Worm (Caenorhabditis elegans) whole organism, mixed stage, embryonic: Measurements from ENCODE around the gene sri-47.
A peak's percentile ranks its signal among the peaks of the same experiment; 100 is the strongest.
"Not testable (repeated sequence)": the region's sequence is repeated elsewhere in the genome, so short reads cannot be mapped to it uniquely, and the experiment has no call there.

Source experiments
- M03D4.4 ChIP-seq: sonication (generic microtip); optimal IDR thresholded peaks from 2 replicates; lab custom pipeline; 2017; ENCODE audit warnings: mild to moderate bottlenecking, missing genetic modification characterization, missing compliant biosample characterization
- blmp-1 ChIP-seq: fragments of 150-350 bp; optimal IDR thresholded peaks from 2 replicates; lab custom pipeline; 2014; ENCODE audit warnings: missing biosample characterization, missing genetic modification characterization
- ceh-43 ChIP-seq: fragments of 200-800 bp; sonication (Bioruptor generic); optimal IDR thresholded peaks from 2 replicates; lab custom pipeline; 2018; ENCODE audit warnings: mild to moderate bottlenecking, missing genetic modification characterization, moderate library complexity, missing compliant biosample characterization
- ceh-83 ChIP-seq: fragments of 200-800 bp; sonication (Bioruptor generic); optimal IDR thresholded peaks from 2 replicates; lab custom pipeline; 2018; ENCODE audit warnings: mild to moderate bottlenecking, missing genetic modification characterization, missing compliant biosample characterization
- ces-1 ChIP-seq: fragments of 150-350 bp; optimal IDR thresholded peaks from 2 replicates; lab custom pipeline; 2014; ENCODE audit warnings: missing biosample characterization, missing genetic modification reagents, missing genetic modification characterization
- cnd-1 ChIP-seq: fragments of 200-800 bp; sonication (Bioruptor generic); optimal IDR thresholded peaks from 2 replicates; lab custom pipeline; 2018; ENCODE audit warnings: mild to moderate bottlenecking, missing genetic modification characterization, missing compliant biosample characterization
- elt-1 ChIP-seq: sonication (generic microtip); optimal IDR thresholded peaks from 2 replicates; lab custom pipeline; 2017; ENCODE audit warnings: missing genetic modification characterization, mild to moderate bottlenecking, missing compliant biosample characterization, antibody characterized with exemption, moderate library complexity, borderline replicate concordance; ENCODE audit not compliant: insufficient read depth
- flh-1 ChIP-seq: fragments of 200-800 bp; sonication (Bioruptor generic); optimal IDR thresholded peaks from 2 replicates; lab custom pipeline; 2018; ENCODE audit warnings: mild to moderate bottlenecking, missing genetic modification characterization, moderate library complexity, missing compliant biosample characterization
- hlh-1 ChIP-seq: fragments of 150-350 bp; optimal IDR thresholded peaks from 2 replicates; lab custom pipeline; 2014; ENCODE audit warnings: missing biosample characterization, missing genetic modification reagents, missing genetic modification characterization
- lin-32 ChIP-seq: fragments of 200-800 bp; sonication (Bioruptor generic); optimal IDR thresholded peaks from 2 replicates; lab custom pipeline; 2018; ENCODE audit warnings: mild to moderate bottlenecking, missing genetic modification characterization, missing compliant biosample characterization
- lsy-2 ChIP-seq: fragments of 150-350 bp; optimal IDR thresholded peaks from 2 replicates; lab custom pipeline; 2014; ENCODE audit warnings: missing biosample characterization, missing genetic modification characterization
- mab-5 ChIP-seq: fragments of 150-350 bp; optimal IDR thresholded peaks from 2 replicates; lab custom pipeline; 2014; ENCODE audit warnings: missing biosample characterization, missing genetic modification characterization
- mep-1 ChIP-seq: fragments of 150-350 bp; optimal IDR thresholded peaks from 2 replicates; lab custom pipeline; 2017; ENCODE audit warnings: missing biosample characterization, missing genetic modification reagents, missing genetic modification characterization, inconsistent platforms
- mls-2 ChIP-seq: sonication (generic microtip); optimal IDR thresholded peaks from 2 replicates; lab custom pipeline; 2016; ENCODE audit warnings: mild to moderate bottlenecking, missing genetic modification characterization, moderate library complexity, missing compliant biosample characterization
- nhr-2 ChIP-seq: fragments of 150-350 bp; optimal IDR thresholded peaks from 2 replicates; lab custom pipeline; 2014; ENCODE audit warnings: missing biosample characterization, missing genetic modification characterization
- nhr-28 ChIP-seq: fragments of 150-350 bp; optimal IDR thresholded peaks from 2 replicates; lab custom pipeline; 2014; ENCODE audit warnings: missing biosample characterization, missing genetic modification characterization
- nhr-76 ChIP-seq: sonication (generic microtip); optimal IDR thresholded peaks from 2 replicates; lab custom pipeline; 2017; ENCODE audit warnings: missing biosample characterization, missing genetic modification characterization
- pha-4 ChIP-seq: fragments of 150-350 bp; optimal IDR thresholded peaks from 2 replicates; lab custom pipeline; 2018; ENCODE audit warnings: missing biosample characterization, missing genetic modification reagents, missing genetic modification characterization
- sem-2 ChIP-seq: fragments of 200-800 bp; sonication (Bioruptor generic); optimal IDR thresholded peaks from 2 replicates; lab custom pipeline; 2018; ENCODE audit warnings: mild to moderate bottlenecking, missing genetic modification characterization, missing compliant biosample characterization
- tbx-8 ChIP-seq: fragments of 200-800 bp; sonication (Bioruptor generic); optimal IDR thresholded peaks from 2 replicates; lab custom pipeline; 2018; ENCODE audit warnings: mild to moderate bottlenecking, missing genetic modification characterization, moderate library complexity, missing compliant biosample characterization
- unc-120 ChIP-seq: sonication (generic microtip); optimal IDR thresholded peaks from 2 replicates; lab custom pipeline; 2017; ENCODE audit warnings: missing genetic modification characterization, missing compliant biosample characterization; ENCODE audit not compliant: poor library complexity, severe bottlenecking
- unc-39 ChIP-seq: fragments of 150-350 bp; optimal IDR thresholded peaks from 2 replicates; lab custom pipeline; 2014; ENCODE audit warnings: missing biosample characterization, missing genetic modification characterization
- unc-62 ChIP-seq: fragments of 150-350 bp; optimal IDR thresholded peaks from 2 replicates; lab custom pipeline; 2014; ENCODE audit warnings: missing biosample characterization, missing genetic modification reagents, missing genetic modification characterization
- zip-8 ChIP-seq: fragments of 150-350 bp; optimal IDR thresholded peaks from 2 replicates; lab custom pipeline; 2014; ENCODE audit warnings: missing biosample characterization, missing genetic modification characterization

Gene sri-47

DNA sequence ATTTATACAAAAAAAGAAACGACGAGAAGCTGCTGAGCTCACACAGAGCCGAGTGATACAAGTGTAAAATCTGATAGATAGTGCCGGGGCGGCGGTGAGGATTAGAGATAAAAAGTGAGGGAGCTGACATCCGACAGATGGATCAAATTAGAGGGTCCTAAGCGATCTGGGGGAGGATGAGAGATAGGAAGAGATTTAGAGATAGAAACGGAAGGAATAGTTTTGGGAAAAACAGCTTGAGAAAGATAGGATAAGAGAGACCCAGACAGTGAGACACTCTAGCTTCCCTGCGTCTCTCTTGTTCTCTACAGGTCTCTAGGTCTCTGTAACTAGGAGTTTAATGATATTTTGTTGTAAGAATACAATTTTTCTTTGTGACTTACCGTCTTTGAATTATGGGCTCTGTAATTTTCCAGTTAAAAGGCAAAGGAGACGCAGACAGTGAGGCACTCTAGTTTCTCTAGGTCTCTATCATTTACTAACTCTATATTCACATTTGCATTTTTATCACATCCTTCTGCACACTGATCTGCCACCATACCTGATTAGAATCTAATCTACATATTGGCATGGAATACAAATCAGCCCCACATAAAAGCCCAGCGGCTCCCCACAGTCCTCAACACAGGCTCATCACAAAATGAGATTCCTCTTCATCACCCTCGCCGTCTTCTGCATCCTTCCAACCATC is 30.4 kb downstream of the sri-47 start, which contains the start of the genes sup-9 and nspf-1:
Gene sup-9 (minus strand): TSS at position 43 of the 691 bp plus-strand sequence.
Gene nspf-1 (plus strand): TSS at position 641 of the 691 bp plus-strand sequence.
- peak; percentile 15 for TF ChIP-seq ces-1 (GFP tag; lab: Kevin White, UChicago)
- TF ChIP-seq unc-120 (tag; lab: Kevin White, UChicago) = peak; percentile 48
- TF ChIP-seq hlh-1 = peak; percentile 34
- peak; percentile 65 for TF ChIP-seq unc-62 (GFP tag; lab: Kevin White, UChicago)
- TF ChIP-seq mep-1 (tag; lab: Kevin White, UChicago) = no peak

DNA sequence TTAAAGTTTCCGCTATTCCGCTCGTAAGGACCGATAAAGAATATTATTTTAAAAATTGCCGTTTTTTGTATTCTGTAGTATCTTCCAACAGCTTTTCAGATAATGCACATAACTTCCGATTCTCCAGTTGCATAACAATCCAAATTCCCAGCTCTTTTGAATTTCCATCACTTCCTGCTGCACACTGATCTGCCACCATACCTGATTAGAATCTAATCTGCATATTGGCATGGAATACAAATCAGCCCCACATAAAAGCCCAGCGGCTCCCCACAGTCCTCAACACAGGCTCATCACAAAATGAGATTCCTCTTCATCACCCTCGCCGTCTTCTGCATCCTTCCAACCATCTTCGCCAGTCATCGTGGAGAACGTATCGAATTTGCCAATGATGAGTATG is 31.9 kb downstream of the sri-47 start, which contains the start of gene nspf-2:
Gene nspf-2 (plus strand): TSS at position 301 of the 400 bp plus-strand sequence.
- not testable (repeated sequence) for TF ChIP-seq lsy-2; blmp-1 (tag; lab: Kevin White, UChicago); elt-1 (tag; lab: Kevin White, UChicago)
- TF ChIP-seq, all 35 proteins: peak for 0; not testable (repeated sequence) for 35

DNA sequence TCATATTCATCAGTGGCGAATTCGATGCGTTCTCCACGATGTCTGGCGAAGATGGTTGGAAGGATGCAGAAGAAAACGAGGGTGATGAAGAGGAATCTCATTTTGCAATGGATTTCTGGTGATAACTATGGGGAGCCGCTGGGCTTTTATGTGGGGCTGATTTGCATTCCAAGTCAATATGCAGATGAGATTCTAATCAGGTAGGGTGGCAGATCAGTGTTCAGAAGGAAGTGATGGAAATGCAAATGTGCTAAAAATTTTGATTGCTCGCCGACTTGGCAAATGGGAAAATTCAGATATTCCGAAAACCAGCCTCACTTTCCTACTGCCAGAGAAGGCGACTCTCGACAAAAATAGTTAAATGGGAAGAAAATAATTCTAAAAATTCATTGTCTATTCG is 33.4 kb downstream of the sri-47 start, which contains the start of gene nspf-3:
Gene nspf-3 (minus strand): TSS at position 101 of the 400 bp plus-strand sequence.
- no peak for TF ChIP-seq nhr-2 (tag; lab: Kevin White, UChicago)
- TF ChIP-seq unc-39 = no peak

DNA sequence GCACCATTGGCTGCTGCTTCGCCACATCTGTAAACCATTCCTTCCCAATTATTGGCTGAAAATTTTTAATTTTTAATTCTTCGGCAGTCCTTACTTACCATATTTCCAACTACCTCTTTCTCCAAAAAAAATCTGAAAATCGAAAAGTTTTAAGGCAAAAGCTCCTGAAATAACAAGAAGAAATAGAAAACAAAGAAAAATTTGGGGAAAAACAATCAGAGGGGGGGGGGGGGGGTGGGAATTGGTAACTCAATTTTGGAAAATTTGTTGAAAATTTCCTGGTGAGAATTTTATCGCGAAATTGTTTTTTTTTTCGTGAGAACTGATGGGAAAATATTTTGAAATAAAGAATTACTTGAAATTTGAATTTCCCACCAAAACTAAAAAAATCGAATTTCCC is 35.8 kb downstream of the sri-47 start, which contains the start of gene set-11:
Gene set-11 (minus strand): TSS at position 101 of the 400 bp plus-strand sequence.
- TF ChIP-seq flh-1 (no peak), tbx-8 (GFP tag; lab: Kevin White, UChicago) (no peak)

DNA sequence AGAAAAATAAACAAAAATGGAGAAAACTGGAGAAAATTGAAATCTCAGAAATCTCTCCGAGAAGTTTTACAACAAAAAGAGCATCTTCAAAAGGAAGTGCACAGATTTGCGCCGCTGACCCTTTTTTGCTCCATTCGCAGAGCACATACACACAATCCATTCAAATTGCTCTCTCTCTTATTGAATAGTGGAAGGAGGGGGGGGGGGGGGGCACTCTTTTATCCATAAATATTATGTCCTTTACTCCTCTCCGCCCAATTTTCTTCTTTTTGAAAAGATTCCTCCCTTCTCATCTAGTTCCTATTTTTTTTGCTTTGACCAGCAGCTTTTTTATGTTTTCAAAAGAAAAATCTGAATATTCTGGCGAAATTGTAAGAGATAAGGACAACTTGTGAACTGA is 38.4 kb downstream of the sri-47 start:
- peak; percentile 18 for TF ChIP-seq ces-1 (GFP tag; lab: Kevin White, UChicago)
- no peak for TF ChIP-seq M03D4.4 (tag; lab: Kevin White, UChicago)
- TF ChIP-seq nhr-28 = no peak

DNA sequence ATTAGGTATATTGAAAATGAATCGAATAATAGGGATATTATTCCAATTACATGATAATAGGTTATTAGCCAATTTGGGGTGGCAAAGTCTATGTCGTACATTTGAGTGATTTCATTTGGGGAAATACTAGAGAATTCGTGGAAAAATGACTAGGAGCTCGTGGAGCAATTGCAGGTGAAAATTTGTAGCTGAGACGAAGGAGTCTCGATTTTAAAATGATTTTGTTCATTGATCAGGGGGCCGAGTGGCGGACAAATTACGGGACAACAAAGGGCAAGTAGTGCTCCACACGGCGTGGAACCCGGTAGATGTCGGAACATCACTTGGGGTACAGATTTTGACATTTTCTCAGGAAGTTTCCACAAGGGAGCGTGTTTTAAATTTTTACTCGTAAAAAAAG is 41.7 kb downstream of the sri-47 start, which contains the start of gene sri-62:
Gene sri-62 (minus strand): TSS at position 101 of the 400 bp plus-strand sequence.
- TF ChIP-seq mab-5 (tag; lab: Kevin White, UChicago) (no peak), unc-62 (GFP tag; lab: Kevin White, UChicago) (no peak), unc-39 (no peak), cnd-1 (tag; lab: Kevin White, UChicago) (no peak), lin-32 (no peak)

DNA sequence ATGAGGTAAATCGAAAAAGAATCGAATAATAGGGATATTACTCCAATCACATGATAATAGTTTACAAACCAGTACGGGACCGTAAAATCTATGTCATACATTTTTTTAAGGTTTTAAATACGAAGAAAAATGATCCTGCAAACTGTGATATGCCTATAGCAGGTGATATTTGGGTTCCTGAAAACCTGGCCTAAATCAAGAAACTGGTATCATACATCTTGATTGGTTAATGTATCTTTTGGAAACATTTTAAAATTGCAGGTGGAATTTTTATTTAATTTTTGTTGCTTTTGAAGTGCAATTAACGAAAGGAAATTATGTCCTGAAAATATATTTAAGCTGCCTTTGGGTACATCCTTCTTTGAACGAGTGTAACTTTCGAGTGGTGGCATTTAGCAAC is 43.5 kb downstream of the sri-47 start, which contains the start of gene sri-61:
Gene sri-61 (minus strand): TSS at position 101 of the 400 bp plus-strand sequence.
- TF ChIP-seq ceh-83 (GFP tag; lab: Kevin White, UChicago) = no peak
- no peak for TF ChIP-seq ces-1 (GFP tag; lab: Kevin White, UChicago)
- no peak for TF ChIP-seq mls-2 (tag; lab: Kevin White, UChicago)
- no peak for TF ChIP-seq flh-1
- TF ChIP-seq lsy-2 = no peak
- TF ChIP-seq sem-2 (GFP tag; lab: Kevin White, UChicago) = no peak
- no peak for TF ChIP-seq ceh-43
- TF ChIP-seq mep-1 (tag; lab: Kevin White, UChicago) = no peak
- no peak for TF ChIP-seq M03D4.4 (tag; lab: Kevin White, UChicago)
- no peak for TF ChIP-seq nhr-76
- TF ChIP-seq nhr-28 = no peak
- no peak for TF ChIP-seq zip-8 (tag; lab: Kevin White, UChicago)
- no peak for TF ChIP-seq nhr-2 (tag; lab: Kevin White, UChicago)
- TF ChIP-seq pha-4 (tag; lab: Kevin White, UChicago) = no peak
- TF ChIP-seq unc-120 (tag; lab: Kevin White, UChicago) = no peak
- TF ChIP-seq cnd-1 (tag; lab: Kevin White, UChicago) = no peak
